Worm (Caenorhabditis elegans) whole organism, midembryonic: ENCODE results near the gene ins-14.

Experiments used
- T22C8.4 ChIP-seq: fragments of 200-800 bp; sonication (Bioruptor generic); IDR thresholded peaks from 2 replicates; pipeline ENCODE4 v1.3.6; 2022; ENCODE audit warnings: missing genetic modification characterization, missing compliant biosample characterization
- cog-1 ChIP-seq: sonication (generic microtip); optimal IDR thresholded peaks from 2 replicates; lab custom pipeline; 2016; ENCODE audit warnings: missing genetic modification characterization, missing compliant biosample characterization
- flt-1 ChIP-seq: fragments of 200-800 bp; sonication (Bioruptor generic); IDR thresholded peaks from 2 replicates; pipeline ENCODE4 v1.3.6; 2022; ENCODE audit warnings: missing genetic modification characterization, missing compliant biosample characterization
- klf-2 ChIP-seq: fragments of 200-800 bp; sonication (Bioruptor generic); conservative IDR thresholded peaks from 2 replicates; pipeline ENCODE4 v1.3.6; 2022; ENCODE audit warnings: missing genetic modification reagents, missing genetic modification characterization, missing compliant biosample characterization
- med-1 ChIP-seq: sonication (generic microtip); optimal IDR thresholded peaks from 2 replicates; lab custom pipeline; 2017; ENCODE audit warnings: missing genetic modification characterization, mild to moderate bottlenecking, missing compliant biosample characterization, antibody characterized with exemption, missing genetic modification reagents; ENCODE audit not compliant: insufficient read depth
- ref-1 ChIP-seq: fragments of 200-800 bp; sonication (Bioruptor generic); conservative IDR thresholded peaks from 2 replicates; pipeline ENCODE4 v1.3.6; 2022; ENCODE audit warnings: missing genetic modification reagents, missing genetic modification characterization, missing compliant biosample characterization
- tab-1 ChIP-seq: fragments of 200-800 bp; sonication (Bioruptor generic); IDR thresholded peaks from 2 replicates; pipeline ENCODE4 v1.3.6; 2022; ENCODE audit warnings: missing genetic modification characterization, missing compliant biosample characterization
- ztf-23 ChIP-seq: fragments of 200-800 bp; sonication (Bioruptor generic); IDR thresholded peaks from 2 replicates; pipeline ENCODE4 v1.3.6; 2022; ENCODE audit warnings: missing genetic modification reagents, missing genetic modification characterization, missing compliant biosample characterization
- ztf-29 ChIP-seq: fragments of 200-800 bp; sonication (Bioruptor generic); IDR thresholded peaks from 2 replicates; pipeline ENCODE4 v1.3.6; 2022; ENCODE audit warnings: missing genetic modification reagents, missing genetic modification characterization, missing compliant biosample characterization

The ins-14 gene

ce11 chrII:6709680-6710079 lies 35.9 kb downstream of the ins-14 start:
- TF ChIP-seq klf-2 (no peak), tab-1 (GFP tag; lab: Robert Waterston, UW) (no peak), T22C8.4 (GFP tag; lab: Robert Waterston, UW) (no peak), ztf-23 (GFP tag; lab: Robert Waterston, UW) (no peak), flt-1 (GFP tag; lab: Robert Waterston, UW) (no peak), ref-1 (no peak)

- TF ChIP-seq klf-2, result no peak
- no peak for TF ChIP-seq ref-1
- TF ChIP-seq med-1, result no peak
- TF ChIP-seq cog-1 (tag; lab: Kevin White, UChicago), result no peak
- TF ChIP-seq flt-1 (GFP tag; lab: Robert Waterston, UW), result no peak
- no peak for TF ChIP-seq T22C8.4 (GFP tag; lab: Robert Waterston, UW)
Observed at ce11 chrII:6708980-6709379, 36.6 kb downstream of the ins-14 start.

ce11 chrII:6707496-6708260 lies 37.9 kb downstream of the ins-14 start:
- TF ChIP-seq cog-1 (tag; lab: Kevin White, UChicago) (no peak), ztf-29 (GFP tag; lab: Robert Waterston, UW) (no peak), T22C8.4 (GFP tag; lab: Robert Waterston, UW) (no peak), ztf-23 (GFP tag; lab: Robert Waterston, UW) (no peak), klf-2 (no peak), ref-1 (no peak), tab-1 (GFP tag; lab: Robert Waterston, UW) (no peak), med-1 (no peak), flt-1 (GFP tag; lab: Robert Waterston, UW) (no peak)

- TF ChIP-seq med-1 (no peak), klf-2 (no peak), ztf-29 (GFP tag; lab: Robert Waterston, UW) (no peak), ztf-23 (GFP tag; lab: Robert Waterston, UW) (no peak), cog-1 (tag; lab: Kevin White, UChicago) (no peak), ref-1 (no peak), tab-1 (GFP tag; lab: Robert Waterston, UW) (no peak), T22C8.4 (GFP tag; lab: Robert Waterston, UW) (no peak), flt-1 (GFP tag; lab: Robert Waterston, UW) (no peak)
Observed at ce11 chrII:6706552-6707091, 39.0 kb downstream of the ins-14 start.

ce11 chrII:6705593-6706228 lies 39.9 kb downstream of the ins-14 start, which contains the start of gene rpy-1:
Gene rpy-1, minus strand, starts transcription at chrII:6705643.
- TF ChIP-seq med-1 (no peak), ztf-23 (GFP tag; lab: Robert Waterston, UW) (no peak), ref-1 (no peak), tab-1 (GFP tag; lab: Robert Waterston, UW) (no peak), T22C8.4 (GFP tag; lab: Robert Waterston, UW) (no peak), klf-2 (no peak), flt-1 (GFP tag; lab: Robert Waterston, UW) (no peak), cog-1 (tag; lab: Kevin White, UChicago) (no peak), ztf-29 (GFP tag; lab: Robert Waterston, UW) (no peak)

- TF ChIP-seq ref-1 (no peak), med-1 (no peak), flt-1 (GFP tag; lab: Robert Waterston, UW) (no peak), ztf-29 (GFP tag; lab: Robert Waterston, UW) (no peak), klf-2 (no peak), ztf-23 (GFP tag; lab: Robert Waterston, UW) (no peak), cog-1 (tag; lab: Kevin White, UChicago) (no peak)
Observed at ce11 chrII:6701497-6701896, 44.1 kb downstream of the ins-14 start, which contains the start of gene C18H9.6. Gene C18H9.6, minus strand, starts transcription at chrII:6701625.

ce11 chrII:6698784-6699183 lies 46.8 kb downstream of the ins-14 start, which contains the start of gene C18H9.1:
Gene C18H9.1, plus strand, starts transcription at chrII:6699084.
- TF ChIP-seq med-1, result no peak
- TF ChIP-seq cog-1 (tag; lab: Kevin White, UChicago), result no peak
- no peak for TF ChIP-seq tab-1 (GFP tag; lab: Robert Waterston, UW)
- TF ChIP-seq klf-2, result no peak
- TF ChIP-seq ztf-29 (GFP tag; lab: Robert Waterston, UW), result no peak
- TF ChIP-seq ref-1, result no peak
